Worm (Caenorhabditis elegans): ENCODE data around the gene F26F4.9.

- TF ChIP-seq skn-1 (tag; optimal IDR thresholded peaks at IDR 0.05) = no peak
- no peak for TF ChIP-seq nhr-237 (tag; optimal IDR thresholded peaks at IDR 0.05)
- TF ChIP-seq nhr-12 (tag; optimal IDR thresholded peaks at IDR 0.05) = no peak
These were observed 49.2 kb downstream of the F26F4.9 start, which contains the start of gene coq-8 for ce11 chrIII:4863127-4863526.
